Worm (Caenorhabditis elegans): ENCODE data around the gene cut-3.

Gene cut-3

DNA sequence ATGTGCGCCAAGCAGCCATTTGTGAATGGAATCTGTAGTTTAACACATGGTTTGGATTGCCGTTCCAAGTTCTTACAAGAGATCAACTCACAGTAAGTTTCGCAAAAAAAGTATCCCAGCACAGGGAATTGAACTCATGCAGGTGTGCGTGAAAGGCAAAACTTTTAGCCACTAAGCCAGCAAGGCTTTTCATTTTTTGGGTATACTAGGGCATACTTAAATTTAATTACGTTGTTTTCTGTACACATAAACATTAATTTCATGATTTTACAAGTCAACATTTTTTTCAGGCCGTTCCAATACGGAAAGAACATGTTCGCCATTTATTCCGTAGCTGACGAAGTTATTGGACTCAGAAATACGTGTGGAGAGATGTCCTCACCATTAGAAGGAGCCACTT lies 5.1 kb downstream of the cut-3 start (continued):
- TF ChIP-seq hif-1 (tag; optimal IDR thresholded peaks at IDR 0.05) (peak in 1 of 2 experiments; percentile 35), Y48G9A.11 (GFP tag; IDR thresholded peaks at IDR 0.05) (peak; percentile 84), T20F7.1 (GFP tag; optimal IDR thresholded peaks at IDR 0.05) (peak; percentile 29), T26A8.4 (GFP tag; IDR thresholded peaks at IDR 0.05) (peak; percentile 81), F26F4.8 (GFP tag; conservative IDR thresholded peaks at IDR 0.05) (peak; percentile 99), F49E8.2 (tag; optimal IDR thresholded peaks at IDR 0.05; ENCODE audit: borderline replicate concordance) (peak; percentile 59), zfp-3 (GFP tag; conservative IDR thresholded peaks at IDR 0.05) (peak; percentile 79; the same call in 1 of the 2 replicates), tag-97 (GFP tag; IDR thresholded peaks at IDR 0.05) (no peak), lin-15B (tag; optimal IDR thresholded peaks at IDR 0.05) (no peak), aha-1 (tag) (peak; percentile 87), unc-39 (tag; optimal IDR thresholded peaks at IDR 0.05) (no peak), nhr-28 (tag; optimal IDR thresholded peaks at IDR 0.05) (no peak), egl-27 (tag; optimal IDR thresholded peaks at IDR 0.05) (no peak), ztf-11 (tag; optimal IDR thresholded peaks at IDR 0.05) (no peak), nhr-48 (tag; optimal IDR thresholded peaks at IDR 0.05) (peak; percentile 46), zip-2 (tag; optimal IDR thresholded peaks at IDR 0.05) (no peak), Y5F2A.4 (GFP tag; optimal IDR thresholded peaks at IDR 0.05) (peak; percentile 88), saeg-2 (GFP tag; IDR thresholded peaks at IDR 0.05) (peak; percentile 31; the same call in 1 of the 2 replicates), D1046.2 (GFP tag; IDR thresholded peaks at IDR 0.05) (peak; percentile 88), spr-1 (tag; optimal IDR thresholded peaks at IDR 0.05) (peak; percentile 84), dmd-9 (GFP tag; IDR thresholded peaks at IDR 0.05) (peak; percentile 72), rbr-2 (tag; optimal IDR thresholded peaks at IDR 0.05) (peak; percentile 28), R02D3.7 (tag; optimal IDR thresholded peaks at IDR 0.05) (peak; percentile 21), nhr-102 (tag; optimal IDR thresholded peaks at IDR 0.05) (peak; percentile 55), mxl-3 (GFP tag; optimal IDR thresholded peaks at IDR 0.05) (peak; percentile 50), daf-12 (tag; optimal IDR thresholded peaks at IDR 0.05) (no peak), nhr-25 (tag; optimal IDR thresholded peaks at IDR 0.05; ENCODE audit: borderline replicate concordance, insufficient read depth) (peak; percentile 9), mdl-1 (tag; optimal IDR thresholded peaks at IDR 0.05) (no peak), tra-1 (GFP tag; IDR thresholded peaks at IDR 0.05) (peak; percentile 79), spr-3 (GFP tag; optimal IDR thresholded peaks at IDR 0.05) (peak; percentile 82), sdz-12 (GFP tag; optimal IDR thresholded peaks at IDR 0.05) (no peak), nhr-11 (tag; optimal IDR thresholded peaks at IDR 0.05) (no peak), ces-1 (GFP tag; optimal IDR thresholded peaks at IDR 0.05) (no peak), fkh-10 (GFP tag; optimal IDR thresholded peaks at IDR 0.05) (no peak), ZK546.5 (tag; optimal IDR thresholded peaks at IDR 0.05) (no peak), zfp-2 (tag; optimal IDR thresholded peaks at IDR 0.05) (no peak), lin-1 (GFP tag; IDR thresholded peaks at IDR 0.05) (peak; percentile 75), lin-29 (GFP tag; IDR thresholded peaks at IDR 0.05) (peak; percentile 7; the same call in 1 of the 2 replicates), egl-43 (GFP tag; IDR thresholded peaks at IDR 0.05) (peak; percentile 93), hmg-1.1 (GFP tag; IDR thresholded peaks at IDR 0.05) (peak; percentile 50), zag-1 (tag; optimal IDR thresholded peaks at IDR 0.05) (no peak), mxl-2 (GFP tag; conservative IDR thresholded peaks at IDR 0.05) (0 out of 2 replicates have a peak, but pooled peaks have one; percentile 54), ceh-44 (GFP tag; IDR thresholded peaks at IDR 0.05) (no peak), dve-1 (tag; optimal IDR thresholded peaks at IDR 0.05; ENCODE audit: insufficient read depth) (no peak), fos-1 (tag; optimal IDR thresholded peaks at IDR 0.05) (no peak), ceh-62 (tag; optimal IDR thresholded peaks at IDR 0.05) (no peak), jun-1 (tag; optimal IDR thresholded peaks at IDR 0.05) (no peak), Y75B8A.6 (GFP tag; IDR thresholded peaks at IDR 0.05) (peak; percentile 82; the same call in 1 of the 2 replicates), mdt-29 (GFP tag; IDR thresholded peaks at IDR 0.05) (peak; percentile 69; the same call in 1 of the 2 replicates), cey-2 (tag; optimal IDR thresholded peaks at IDR 0.05; ENCODE audit: borderline replicate concordance, insufficient read depth) (no peak), ceh-20 (GFP tag; IDR thresholded peaks at IDR 0.05) (peak; percentile 71; the same call in 1 of the 2 replicates)

Measured in whole organism, L4 larva.